Worm (Caenorhabditis elegans) whole organism, young adult: ENCODE results near the gene srw-21.

Experiments
- B0019.2 ChIP-seq: fragments of 200-800 bp; sonication (Bioruptor generic); conservative IDR thresholded peaks from 2 replicates; pipeline ENCODE4 v1.3.6; 2022; ENCODE audit warnings: missing genetic modification reagents, missing genetic modification characterization, missing compliant biosample characterization
- B0261.1 ChIP-seq: sonication (generic microtip); optimal IDR thresholded peaks from 2 replicates; lab custom pipeline; 2016; ENCODE audit warnings: mild to moderate bottlenecking, missing genetic modification characterization, moderate library complexity, missing compliant biosample characterization
- B0336.3 ChIP-seq: fragments of 200-800 bp; sonication (Bioruptor generic); IDR thresholded peaks from 2 replicates; pipeline ENCODE4 v1.3.6; 2022; ENCODE audit warnings: missing genetic modification characterization, missing compliant biosample characterization
- C06A6.2 ChIP-seq: fragments of 200-800 bp; sonication (Bioruptor generic); conservative IDR thresholded peaks from 2 replicates; pipeline ENCODE4 v1.3.6; 2022; ENCODE audit warnings: missing genetic modification characterization, missing compliant biosample characterization
- C17E4.6 ChIP-seq: fragments of 200-800 bp; sonication (Bioruptor generic); IDR thresholded peaks from 2 replicates; pipeline ENCODE4 v1.3.6; 2022; ENCODE audit warnings: missing genetic modification reagents, missing genetic modification characterization, missing compliant biosample characterization
- D2030.7 ChIP-seq: fragments of 200-800 bp; sonication (Bioruptor generic); IDR thresholded peaks from 2 replicates; pipeline ENCODE4 v1.3.6; 2022; ENCODE audit warnings: missing genetic modification reagents, missing genetic modification characterization, missing compliant biosample characterization
- F22D6.2 ChIP-seq: sonication (generic microtip); optimal IDR thresholded peaks from 2 replicates; lab custom pipeline; 2016; ENCODE audit warnings: mild to moderate bottlenecking, missing genetic modification characterization, missing compliant biosample characterization
- Y56A3A.18 ChIP-seq: fragments of 200-800 bp; sonication (Bioruptor generic); IDR thresholded peaks from 2 replicates; pipeline ENCODE4 v1.3.6; 2022; ENCODE audit warnings: missing genetic modification reagents, missing genetic modification characterization, missing compliant biosample characterization
- Y79H2A.3 ChIP-seq: fragments of 200-800 bp; sonication (Bioruptor generic); conservative IDR thresholded peaks from 2 replicates; pipeline ENCODE4 v1.3.6; 2022; ENCODE audit warnings: missing genetic modification reagents, missing genetic modification characterization, missing compliant biosample characterization
- athp-1 ChIP-seq: sonication (generic microtip); optimal IDR thresholded peaks from 2 replicates; lab custom pipeline; 2017; ENCODE audit warnings: mild to moderate bottlenecking, missing genetic modification characterization, missing compliant biosample characterization
- ceh-27 ChIP-seq: fragments of 200-800 bp; sonication (Bioruptor generic); optimal IDR thresholded peaks from 2 replicates; lab custom pipeline; 2018; ENCODE audit warnings: mild to moderate bottlenecking, missing genetic modification characterization, moderate library complexity, missing compliant biosample characterization
- ceh-91 ChIP-seq: fragments of 200-800 bp; sonication (Bioruptor generic); IDR thresholded peaks from 2 replicates; pipeline ENCODE4 v1.3.6; 2022; ENCODE audit warnings: missing genetic modification reagents, missing genetic modification characterization, missing compliant biosample characterization
- dpff-1 ChIP-seq: sonication (generic microtip); optimal IDR thresholded peaks from 2 replicates; lab custom pipeline; 2017; ENCODE audit warnings: mild to moderate bottlenecking, missing genetic modification characterization, missing compliant biosample characterization
- dpl-1 ChIP-seq: fragments of 150-350 bp; optimal IDR thresholded peaks from 2 replicates; lab custom pipeline; 2014; ENCODE audit warnings: missing biosample characterization, missing genetic modification reagents, missing genetic modification characterization
- egl-18 ChIP-seq: fragments of 200-800 bp; sonication (Bioruptor generic); IDR thresholded peaks from 2 replicates; pipeline ENCODE4 v1.3.6; 2022; ENCODE audit warnings: missing genetic modification reagents, missing genetic modification characterization, missing compliant biosample characterization
- egl-44 ChIP-seq: fragments of 200-800 bp; sonication (Bioruptor generic); IDR thresholded peaks from 2 replicates; pipeline ENCODE4 v1.3.6; 2022; ENCODE audit warnings: missing genetic modification reagents, missing genetic modification characterization, missing compliant biosample characterization
- egrh-3 ChIP-seq: fragments of 200-800 bp; sonication (Bioruptor generic); IDR thresholded peaks from 2 replicates; pipeline ENCODE4 v1.3.6; 2022; ENCODE audit warnings: missing genetic modification reagents, missing genetic modification characterization, missing compliant biosample characterization
- ets-4 ChIP-seq: fragments of 200-800 bp; sonication (Bioruptor generic); optimal IDR thresholded peaks from 2 replicates; lab custom pipeline; 2018; ENCODE audit warnings: mild to moderate bottlenecking, missing genetic modification characterization, missing compliant biosample characterization
- him-1 ChIP-seq: sonication (generic microtip); optimal IDR thresholded peaks from 2 replicates; lab custom pipeline; 2016; ENCODE audit warnings: missing genotype, missing genetic modification reagents, missing genetic modification characterization, missing compliant biosample characterization
- hsf-1 ChIP-seq: fragments of 200-800 bp; sonication (Bioruptor generic); IDR thresholded peaks from 2 replicates; pipeline ENCODE4 v1.3.6; 2022; ENCODE audit warnings: missing genetic modification reagents, missing genetic modification characterization, missing compliant biosample characterization
- lin-26 ChIP-seq: fragments of 200-800 bp; sonication (Bioruptor generic); IDR thresholded peaks from 2 replicates; pipeline ENCODE4 v1.3.6; 2022; ENCODE audit warnings: missing genetic modification reagents, missing genetic modification characterization, missing compliant biosample characterization
- lin-35 ChIP-seq, 3 experiments: fragments of 150-350 bp in 2 of 3; sonication (generic microtip) in 1 of 3; optimal IDR thresholded peaks; 2 replicates each; lab custom pipeline; 2014 to 2018; ENCODE audit warnings: missing biosample characterization in 3 of 3, missing genetic modification characterization in 3 of 3, missing genetic modification reagents in 3 of 3
- lin-54 ChIP-seq: fragments of 200-800 bp; sonication (Bioruptor generic); optimal IDR thresholded peaks from 2 replicates; lab custom pipeline; 2018; ENCODE audit warnings: mild to moderate bottlenecking, missing genetic modification characterization, missing compliant biosample characterization
- lir-1 ChIP-seq: fragments of 200-800 bp; sonication (Bioruptor generic); conservative IDR thresholded peaks from 2 replicates; pipeline ENCODE4 v1.3.6; 2022; ENCODE audit warnings: missing genetic modification reagents, missing genetic modification characterization, missing compliant biosample characterization
- lsl-1 ChIP-seq: fragments of 200-800 bp; sonication (Bioruptor generic); optimal IDR thresholded peaks from 2 replicates; lab custom pipeline; 2018; ENCODE audit warnings: mild to moderate bottlenecking, missing genetic modification characterization, moderate library complexity, missing compliant biosample characterization
- lsy-27 ChIP-seq: sonication (generic microtip); optimal IDR thresholded peaks from 2 replicates; lab custom pipeline; 2017; ENCODE audit warnings: missing genetic modification characterization, mild to moderate bottlenecking, missing compliant biosample characterization, antibody characterized with exemption, missing genotype, borderline replicate concordance; ENCODE audit not compliant: insufficient read depth
- madf-6 ChIP-seq: fragments of 200-800 bp; sonication (Bioruptor generic); IDR thresholded peaks from 2 replicates; pipeline ENCODE4 v1.3.6; 2022; ENCODE audit warnings: missing genetic modification reagents, missing genetic modification characterization, missing compliant biosample characterization
- mel-28 ChIP-seq: sonication (generic microtip); optimal IDR thresholded peaks from 2 replicates; lab custom pipeline; 2016; ENCODE audit warnings: borderline replicate concordance, mild to moderate bottlenecking, missing genetic modification characterization, missing compliant biosample characterization
- nhr-120 ChIP-seq: fragments of 200-800 bp; sonication (Bioruptor generic); IDR thresholded peaks from 2 replicates; pipeline ENCODE4 v1.3.6; 2022; ENCODE audit warnings: missing genetic modification characterization, missing compliant biosample characterization
- nhr-179 ChIP-seq: sonication (generic microtip); optimal IDR thresholded peaks from 2 replicates; lab custom pipeline; 2016; ENCODE audit warnings: mild to moderate bottlenecking, missing genetic modification characterization, missing compliant biosample characterization
- nhr-80 ChIP-seq: sonication (generic microtip); optimal IDR thresholded peaks from 2 replicates; lab custom pipeline; 2016; ENCODE audit warnings: missing genetic modification characterization, missing compliant biosample characterization
- nhr-90 ChIP-seq: sonication (generic microtip); optimal IDR thresholded peaks from 2 replicates; lab custom pipeline; 2016; ENCODE audit warnings: missing genotype, mild to moderate bottlenecking, missing genetic modification characterization, missing compliant biosample characterization
- pha-4 ChIP-seq: fragments of 150-350 bp; sonication (generic microtip); optimal IDR thresholded peaks from 2 replicates; lab custom pipeline; 2014; ENCODE audit warnings: missing biosample characterization, missing genetic modification reagents, missing genetic modification characterization
- rec-8 ChIP-seq, 2 experiments: sonication (generic microtip); optimal IDR thresholded peaks; 2 replicates each; lab custom pipeline; 2016; ENCODE audit warnings: mild to moderate bottlenecking in 2 of 2, missing genetic modification characterization in 2 of 2, missing genetic modification reagents in 2 of 2, missing genotype in 2 of 2, missing biosample characterization in 1 of 2, missing compliant biosample characterization in 1 of 2, moderate library complexity in 1 of 2
- rpc-1 ChIP-seq, 2 experiments: fragments of 150-350 bp in 1 of 2; sonication (generic microtip) in 1 of 2; optimal IDR thresholded peaks; 2 replicates each; lab custom pipeline; 2014 to 2018; ENCODE audit warnings: missing biosample characterization in 1 of 2, missing genetic modification characterization in 1 of 2, missing genetic modification reagents in 1 of 2, missing genotype in 1 of 2
- snpc-1.1 ChIP-seq: sonication (generic microtip); optimal IDR thresholded peaks from 2 replicates; lab custom pipeline; 2017; ENCODE audit warnings: missing genetic modification characterization, mild to moderate bottlenecking, missing compliant biosample characterization, antibody characterized with exemption, moderate library complexity, missing genotype, missing genetic modification reagents; ENCODE audit not compliant: insufficient read depth
- snpc-1.3 ChIP-seq: sonication (generic microtip); optimal IDR thresholded peaks from 2 replicates; lab custom pipeline; 2017; ENCODE audit warnings: missing genetic modification characterization, mild to moderate bottlenecking, missing compliant biosample characterization, antibody characterized with exemption, moderate library complexity, missing genotype, missing genetic modification reagents; ENCODE audit not compliant: insufficient read depth
- sptf-2 ChIP-seq: fragments of 200-800 bp; sonication (Bioruptor generic); optimal IDR thresholded peaks from 2 replicates; lab custom pipeline; 2018; ENCODE audit warnings: mild to moderate bottlenecking, missing genetic modification characterization, missing compliant biosample characterization
- unc-130 ChIP-seq: sonication (generic microtip); optimal IDR thresholded peaks from 2 replicates; lab custom pipeline; 2016; ENCODE audit warnings: missing genetic modification reagents, missing genetic modification characterization, missing compliant biosample characterization
- unc-62 ChIP-seq: fragments of 150-350 bp; optimal IDR thresholded peaks from 2 replicates; lab custom pipeline; 2014; ENCODE audit warnings: missing biosample characterization, missing genetic modification reagents, missing genetic modification characterization
- xnd-1 ChIP-seq: sonication (generic microtip); optimal IDR thresholded peaks from 2 replicates; lab custom pipeline; 2016; ENCODE audit warnings: missing genotype, missing genetic modification reagents, missing genetic modification characterization, missing compliant biosample characterization
- zim-3 ChIP-seq: sonication (generic microtip); optimal IDR thresholded peaks from 2 replicates; lab custom pipeline; 2017; ENCODE audit warnings: mild to moderate bottlenecking, missing genetic modification characterization, moderate library complexity, missing compliant biosample characterization
- ztf-22 ChIP-seq: fragments of 200-800 bp; sonication (Bioruptor generic); optimal IDR thresholded peaks from 2 replicates; lab custom pipeline; 2018; ENCODE audit warnings: mild to moderate bottlenecking, missing genetic modification characterization, moderate library complexity, missing compliant biosample characterization
- ztf-26 ChIP-seq: sonication (generic microtip); optimal IDR thresholded peaks from 2 replicates; lab custom pipeline; 2017; ENCODE audit warnings: missing genetic modification characterization, missing compliant biosample characterization
- ztf-28 ChIP-seq: fragments of 200-800 bp; sonication (Bioruptor generic); IDR thresholded peaks from 2 replicates; pipeline ENCODE4 v1.3.6; 2022; ENCODE audit warnings: missing genetic modification reagents, missing genetic modification characterization, missing compliant biosample characterization
- ztf-3 ChIP-seq: fragments of 200-800 bp; sonication (Bioruptor generic); optimal IDR thresholded peaks from 2 replicates; lab custom pipeline; 2018; ENCODE audit warnings: mild to moderate bottlenecking, missing genetic modification characterization, missing compliant biosample characterization
- ztf-6 ChIP-seq: fragments of 200-800 bp; sonication (Bioruptor generic); IDR thresholded peaks from 2 replicates; pipeline ENCODE4 v1.3.6; 2022; ENCODE audit warnings: missing genetic modification reagents, missing genetic modification characterization, missing compliant biosample characterization

The srw-21 gene

ce11 chrV:15511613-15512216 lies 23.9 kb downstream of the srw-21 start, which contains the start of gene rpl-38:
Gene rpl-38 (plus strand): TSS chrV:15512166.
- peak; percentile 62 for TF ChIP-seq ceh-27 (GFP tag; lab: Kevin White, UChicago)
- TF ChIP-seq nhr-120: no peak
- TF ChIP-seq rec-8 (tag; optimal IDR thresholded peaks at IDR 0.05; lab: Kevin White, UChicago): no peak
- peak; percentile 46 for TF ChIP-seq B0261.1 (tag; lab: Kevin White, UChicago)
- no peak for TF ChIP-seq egl-18 (GFP tag; lab: Robert Waterston, UW)
- TF ChIP-seq ceh-91 (GFP tag; lab: Robert Waterston, UW): peak; percentile 66
- TF ChIP-seq ets-4 (GFP tag; lab: Kevin White, UChicago): no peak
- TF ChIP-seq snpc-1.3 (tag; lab: Kevin White, UChicago): peak; percentile 85
- TF ChIP-seq lin-26: no peak
- TF ChIP-seq ztf-6 (GFP tag; lab: Robert Waterston, UW): no peak
- TF ChIP-seq athp-1 (tag; lab: Kevin White, UChicago): no peak
- TF ChIP-seq madf-6 (GFP tag; lab: Robert Waterston, UW): peak; percentile 91
- TF ChIP-seq him-1 (tag; lab: Kevin White, UChicago): peak; percentile 76
- TF ChIP-seq ztf-26: no peak
- TF ChIP-seq nhr-80: no peak
- no peak for TF ChIP-seq ztf-3 (GFP tag; lab: Kevin White, UChicago)
- peak; percentile 37; the same call in 1 of the 2 replicates for TF ChIP-seq B0019.2 (GFP tag; lab: Robert Waterston, UW)
- TF ChIP-seq sptf-2: no peak
- no peak for TF ChIP-seq nhr-90 (tag; lab: Kevin White, UChicago)
- no peak for TF ChIP-seq dpff-1 (tag; lab: Kevin White, UChicago)
- peak; percentile 40; the same call in 1 of the 2 replicates for TF ChIP-seq B0336.3
- TF ChIP-seq Y56A3A.18: no peak
- TF ChIP-seq xnd-1: peak; percentile 70
- no peak for TF ChIP-seq rpc-1 (optimal IDR thresholded peaks at IDR 0.05; lab: Kevin White, UChicago)
- peak; percentile 7 for TF ChIP-seq rpc-1 (tag; optimal IDR thresholded peaks at IDR 0.05; lab: Kevin White, UChicago)
- peak; percentile 2 for TF ChIP-seq mel-28 (tag; lab: Kevin White, UChicago)
- TF ChIP-seq ztf-28 (GFP tag; lab: Robert Waterston, UW): no peak
- TF ChIP-seq ztf-22 (GFP tag; lab: Kevin White, UChicago): no peak
- no peak for TF ChIP-seq nhr-179 (tag; lab: Kevin White, UChicago)
- no peak for TF ChIP-seq unc-130 (GFP tag; lab: Kevin White, UChicago)
- TF ChIP-seq zim-3: no peak
- TF ChIP-seq lsy-27: peak; percentile 34
- TF ChIP-seq snpc-1.1: peak; percentile 63
- peak; percentile 84 for TF ChIP-seq D2030.7 (GFP tag; lab: Robert Waterston, UW)
- peak; percentile 97 for TF ChIP-seq lsl-1 (GFP tag; lab: Kevin White, UChicago)
- peak; percentile 76 for TF ChIP-seq lin-54 (GFP tag; lab: Kevin White, UChicago)
- TF ChIP-seq C17E4.6: 0 out of 2 replicates have a peak, but pooled peaks have one; percentile 45
- no peak for TF ChIP-seq lir-1 (GFP tag; lab: Robert Waterston, UW)
- no peak for TF ChIP-seq F22D6.2 (tag; lab: Kevin White, UChicago)
- TF ChIP-seq dpl-1: peak; percentile 52
- no peak for TF ChIP-seq C06A6.2 (GFP tag; lab: Robert Waterston, UW)
- TF ChIP-seq egl-44 (GFP tag; lab: Robert Waterston, UW): no peak
- TF ChIP-seq lin-35 (GFP tag; optimal IDR thresholded peaks at IDR 0.05; lab: Kevin White, UChicago): peak in 1 of 3 experiments; percentile 81
- no peak for TF ChIP-seq unc-62 (GFP tag; lab: Kevin White, UChicago)
- TF ChIP-seq Y79H2A.3: no peak
- TF ChIP-seq hsf-1 (GFP tag; lab: Robert Waterston, UW): peak; percentile 60; the same call in 1 of the 2 replicates
- TF ChIP-seq pha-4: no peak
- TF ChIP-seq egrh-3 (GFP tag; lab: Robert Waterston, UW): no peak
